Fruit fly (Drosophila melanogaster): ENCODE data around the gene Arl1.

DNA sequence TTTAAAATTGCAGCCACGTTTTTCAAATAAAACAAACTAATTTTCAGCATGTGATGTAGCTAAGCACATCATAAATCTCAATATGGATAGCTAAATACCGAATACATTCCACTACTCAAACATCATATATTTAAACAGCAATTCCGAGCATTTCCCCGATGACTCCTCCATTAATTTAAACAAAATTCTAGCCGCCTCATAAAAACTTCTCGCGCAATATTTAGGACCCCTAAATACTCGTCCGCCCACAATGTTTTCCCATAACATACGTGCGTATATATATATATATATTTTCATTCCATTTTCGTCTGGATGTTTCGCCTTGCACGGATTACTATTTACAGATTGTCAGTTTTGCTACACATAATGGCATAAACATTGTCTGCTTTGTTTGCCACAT lies 13.1 kb downstream of the Arl1 start:
- TF ChIP-seq CG6272 (GFP tag; IDR thresholded peaks at IDR 0.05) (no peak), E2f2 (GFP tag; IDR thresholded peaks at IDR 0.05) (no peak), org-1 (GFP tag; optimal IDR thresholded peaks at IDR 0.05) (no peak), CG15073 (GFP tag; optimal IDR thresholded peaks at IDR 0.05) (no peak)
